Worm (Caenorhabditis elegans) whole organism, L2 larva: ENCODE results near the gene C39B5.10.

Experiments used
- F13H6.1 ChIP-seq: sonication (generic microtip); optimal IDR thresholded peaks from 2 replicates; lab custom pipeline; 2016; ENCODE audit warnings: missing genetic modification characterization, missing compliant biosample characterization
- R02D3.7 ChIP-seq: fragments of 150-350 bp; optimal IDR thresholded peaks from 2 replicates; lab custom pipeline; 2014; ENCODE audit warnings: missing biosample characterization, missing genetic modification characterization
- Y55F3AM.14 ChIP-seq: fragments of 200-800 bp; sonication (Bioruptor generic); optimal IDR thresholded peaks from 2 replicates; lab custom pipeline; 2018; ENCODE audit warnings: mild to moderate bottlenecking, missing genetic modification characterization, missing compliant biosample characterization
- ZK546.5 ChIP-seq: sonication (generic microtip); optimal IDR thresholded peaks from 2 replicates; lab custom pipeline; 2017; ENCODE audit warnings: missing biosample characterization, missing genetic modification characterization
- alr-1 ChIP-seq: fragments of 150-350 bp; optimal IDR thresholded peaks from 2 replicates; lab custom pipeline; 2014; ENCODE audit warnings: missing biosample characterization, missing genetic modification characterization
- aly-2 ChIP-seq: fragments of 150-350 bp; optimal IDR thresholded peaks from 2 replicates; lab custom pipeline; 2014; ENCODE audit warnings: missing biosample characterization, missing genetic modification characterization
- ama-1 ChIP-seq: fragments of 150-350 bp; optimal IDR thresholded peaks from 2 replicates; lab custom pipeline; 2018; ENCODE audit warnings: inconsistent platforms
- blmp-1 ChIP-seq: sonication (generic microtip); optimal IDR thresholded peaks from 2 replicates; lab custom pipeline; 2017; ENCODE audit warnings: missing genetic modification characterization, mild to moderate bottlenecking, missing compliant biosample characterization, antibody characterized with exemption, moderate library complexity; ENCODE audit not compliant: insufficient read depth
- ceh-16 ChIP-seq: fragments of 150-350 bp; optimal IDR thresholded peaks from 2 replicates; lab custom pipeline; 2014; ENCODE audit warnings: missing biosample characterization, missing genetic modification characterization
- ceh-82 ChIP-seq: fragments of 150-350 bp; optimal IDR thresholded peaks from 2 replicates; lab custom pipeline; 2014; ENCODE audit warnings: missing biosample characterization, missing genetic modification characterization
- crh-2 ChIP-seq: sonication (generic microtip); optimal IDR thresholded peaks from 2 replicates; lab custom pipeline; 2017; ENCODE audit warnings: missing biosample characterization, missing genetic modification characterization
- dmd-4 ChIP-seq: sonication (generic microtip); optimal IDR thresholded peaks from 2 replicates; lab custom pipeline; 2017; ENCODE audit warnings: missing biosample characterization, missing genetic modification characterization
- egl-27 ChIP-seq: sonication (generic microtip); optimal IDR thresholded peaks from 3 replicates; lab custom pipeline; 2017; ENCODE audit warnings: missing biosample characterization, missing genetic modification reagents, missing genetic modification characterization
- elt-1 ChIP-seq: fragments of 150-350 bp; optimal IDR thresholded peaks from 2 replicates; lab custom pipeline; 2014; ENCODE audit warnings: missing biosample characterization, missing genetic modification characterization
- elt-3 ChIP-seq: sonication (generic microtip); optimal IDR thresholded peaks from 2 replicates; lab custom pipeline; 2017; ENCODE audit warnings: missing biosample characterization, missing genetic modification characterization
- fos-1 ChIP-seq: fragments of 150-350 bp; optimal IDR thresholded peaks from 2 replicates; lab custom pipeline; 2014; ENCODE audit warnings: missing biosample characterization, missing genetic modification characterization
- lin-13 ChIP-seq: fragments of 150-350 bp; optimal IDR thresholded peaks from 2 replicates; lab custom pipeline; 2014; ENCODE audit warnings: missing biosample characterization, missing genetic modification reagents, missing genetic modification characterization
- lin-39 ChIP-seq: fragments of 150-350 bp; optimal IDR thresholded peaks from 2 replicates; lab custom pipeline; 2014; ENCODE audit warnings: missing biosample characterization, missing genetic modification reagents, missing genetic modification characterization
- lsy-2 ChIP-seq, 2 experiments: fragments of 150-350 bp in 1 of 2; sonication (generic microtip) in 1 of 2; optimal IDR thresholded peaks; 2 replicates each; lab custom pipeline; 2014 to 2017; ENCODE audit warnings: missing biosample characterization in 2 of 2, missing genetic modification characterization in 2 of 2
- mab-5 ChIP-seq: fragments of 150-350 bp; optimal IDR thresholded peaks from 2 replicates; lab custom pipeline; 2014; ENCODE audit warnings: missing biosample characterization, missing genetic modification characterization
- mbf-1 ChIP-seq: sonication (generic microtip); optimal IDR thresholded peaks from 2 replicates; lab custom pipeline; 2017; ENCODE audit warnings: missing biosample characterization, missing genetic modification characterization
- mdl-1 ChIP-seq, 2 experiments: fragments of 150-350 bp in 1 of 2; sonication (generic microtip) in 1 of 2; optimal IDR thresholded peaks; 2 replicates each; lab custom pipeline; 2017; ENCODE audit warnings: missing biosample characterization in 2 of 2, missing genetic modification characterization in 2 of 2
- nhr-10 ChIP-seq: sonication (generic microtip); optimal IDR thresholded peaks from 2 replicates; lab custom pipeline; 2017; ENCODE audit warnings: missing biosample characterization, missing genetic modification characterization
- nhr-129 ChIP-seq: fragments of 150-350 bp; optimal IDR thresholded peaks from 2 replicates; lab custom pipeline; 2014; ENCODE audit warnings: missing biosample characterization, missing genetic modification characterization
- nhr-21 ChIP-seq: fragments of 150-350 bp; optimal IDR thresholded peaks from 2 replicates; lab custom pipeline; 2014; ENCODE audit warnings: missing biosample characterization, missing genetic modification characterization
- nhr-23 ChIP-seq: fragments of 150-350 bp; optimal IDR thresholded peaks from 2 replicates; lab custom pipeline; 2014; ENCODE audit warnings: missing biosample characterization, missing genetic modification reagents, missing genetic modification characterization
- nhr-25 ChIP-seq: fragments of 150-350 bp; sonication (generic microtip); optimal IDR thresholded peaks from 3 replicates; lab custom pipeline; 2014; ENCODE audit warnings: missing biosample characterization, missing genetic modification characterization
- nhr-77 ChIP-seq: fragments of 150-350 bp; optimal IDR thresholded peaks from 2 replicates; lab custom pipeline; 2014; ENCODE audit warnings: missing biosample characterization, missing genetic modification characterization
- peb-1 ChIP-seq: fragments of 150-350 bp; optimal IDR thresholded peaks from 2 replicates; lab custom pipeline; 2014; ENCODE audit warnings: missing biosample characterization, missing genetic modification characterization
- sem-4 ChIP-seq: fragments of 150-350 bp; optimal IDR thresholded peaks from 2 replicates; lab custom pipeline; 2014; ENCODE audit warnings: missing biosample characterization, missing genetic modification reagents, missing genetic modification characterization
- skn-1 ChIP-seq: sonication (generic microtip); optimal IDR thresholded peaks from 2 replicates; lab custom pipeline; 2017; ENCODE audit warnings: missing biosample characterization, missing genetic modification characterization
- sma-3 ChIP-seq: sonication (generic microtip); optimal IDR thresholded peaks from 2 replicates; lab custom pipeline; 2016; ENCODE audit warnings: missing genetic modification reagents, missing genetic modification characterization, missing compliant biosample characterization
- sma-9 ChIP-seq, 2 experiments: fragments of 150-350 bp in 1 of 2; sonication (generic microtip) in 1 of 2; optimal IDR thresholded peaks; 2 replicates each; lab custom pipeline; 2014 to 2016; ENCODE audit warnings: missing genetic modification characterization in 2 of 2, mild to moderate bottlenecking in 1 of 2, missing biosample characterization in 1 of 2, missing compliant biosample characterization in 1 of 2, missing genetic modification reagents in 1 of 2, moderate library complexity in 1 of 2
- snpc-4 ChIP-seq: fragments of 150-350 bp; optimal IDR thresholded peaks from 2 replicates; lab custom pipeline; 2014; ENCODE audit warnings: missing biosample characterization, missing genetic modification characterization
- unc-39 ChIP-seq: fragments of 150-350 bp; optimal IDR thresholded peaks from 2 replicates; lab custom pipeline; 2014; ENCODE audit warnings: missing biosample characterization, missing genetic modification characterization
- unc-55 ChIP-seq: fragments of 150-350 bp; sonication (generic microtip); optimal IDR thresholded peaks from 3 replicates; lab custom pipeline; 2014; ENCODE audit warnings: missing biosample characterization, missing genetic modification reagents, missing genetic modification characterization
- unc-62 ChIP-seq: fragments of 150-350 bp; optimal IDR thresholded peaks from 2 replicates; lab custom pipeline; 2014; ENCODE audit warnings: missing biosample characterization, missing genetic modification reagents, missing genetic modification characterization
- zag-1 ChIP-seq: fragments of 150-350 bp; optimal IDR thresholded peaks from 2 replicates; lab custom pipeline; 2014; ENCODE audit warnings: missing biosample characterization, missing genetic modification characterization
- ztf-1 ChIP-seq: fragments of 200-800 bp; sonication (Bioruptor generic); conservative IDR thresholded peaks from 2 replicates; pipeline ENCODE4 v1.3.6; 2022; ENCODE audit warnings: missing genetic modification characterization, missing compliant biosample characterization
- ztf-4 ChIP-seq: fragments of 150-350 bp; optimal IDR thresholded peaks from 2 replicates; lab custom pipeline; 2014; ENCODE audit warnings: missing biosample characterization, missing genetic modification characterization

The C39B5.10 gene

ce11 chrIII:2251348-2251747, 11.9 kb upstream of the C39B5.10 start, which contains the start of gene fbxa-7:
TSS of gene fbxa-7 (minus strand) at chrIII:2251448.
- TF ChIP-seq mab-5 (tag; lab: Kevin White, UChicago) (no peak), nhr-129 (tag; lab: Kevin White, UChicago) (no peak), nhr-25 (no peak), lin-39 (tag; lab: Kevin White, UChicago) (no peak), ztf-4 (tag; lab: Kevin White, UChicago) (no peak), unc-55 (GFP tag; lab: Kevin White, UChicago) (no peak)

- TF ChIP-seq peb-1 (tag; lab: Kevin White, UChicago) (no peak), unc-39 (tag; lab: Kevin White, UChicago) (no peak), elt-3 (no peak), ceh-16 (tag; lab: Kevin White, UChicago) (no peak), ZK546.5 (tag; lab: Kevin White, UChicago) (no peak), fos-1 (tag; lab: Kevin White, UChicago) (no peak), unc-62 (no peak), crh-2 (tag; lab: Kevin White, UChicago) (no peak), elt-1 (tag; lab: Kevin White, UChicago) (no peak)
Measured at ce11 chrIII:2245727-2246126, 6.3 kb upstream of the C39B5.10 start, which contains the start of gene srd-67. TSS of gene srd-67 (minus strand) at chrIII:2245827.

- TF ChIP-seq alr-1 (no peak), sem-4 (no peak), nhr-10 (tag; lab: Kevin White, UChicago) (no peak), sma-9 (GFP tag; optimal IDR thresholded peaks at IDR 0.05; lab: Kevin White, UChicago) (no peak), sma-9 (tag; optimal IDR thresholded peaks at IDR 0.05; lab: Kevin White, UChicago) (no peak), dmd-4 (no peak), elt-1 (tag; lab: Kevin White, UChicago) (no peak), blmp-1 (tag; lab: Kevin White, UChicago) (no peak), snpc-4 (no peak), nhr-25 (no peak), skn-1 (tag; lab: Kevin White, UChicago) (no peak), egl-27 (tag; lab: Kevin White, UChicago) (no peak), F13H6.1 (no peak), elt-3 (no peak), ceh-82 (tag; lab: Kevin White, UChicago) (no peak), Y55F3AM.14 (GFP tag; lab: Kevin White, UChicago) (no peak), ztf-4 (tag; lab: Kevin White, UChicago) (no peak), lin-39 (tag; lab: Kevin White, UChicago) (no peak), sma-3 (GFP tag; lab: Kevin White, UChicago) (no peak), ztf-1 (GFP tag; lab: Robert Waterston, UW) (no peak), mab-5 (tag; lab: Kevin White, UChicago) (no peak)
Measured at ce11 chrIII:2243617-2244016, 4.2 kb upstream of the C39B5.10 start.

- TF ChIP-seq elt-3 (no peak), ZK546.5 (tag; lab: Kevin White, UChicago) (no peak), ztf-1 (GFP tag; lab: Robert Waterston, UW) (no peak), mbf-1 (no peak), aly-2 (tag; lab: Kevin White, UChicago) (no peak), nhr-21 (tag; lab: Kevin White, UChicago) (no peak), nhr-10 (tag; lab: Kevin White, UChicago) (no peak), crh-2 (tag; lab: Kevin White, UChicago) (no peak)
Measured at ce11 chrIII:2240471-2240870, 1.0 kb upstream of the C39B5.10 start, which contains the start of gene srz-56. TSS of gene srz-56 (plus strand) at chrIII:2240771.

ce11 chrIII:2234192-2234934, 5.1 kb downstream of the C39B5.10 start, which contains the start of gene C39B5.2:
TSS of gene C39B5.2 (plus strand) at chrIII:2234884.
- TF ChIP-seq lsy-2 (tag; optimal IDR thresholded peaks at IDR 0.05; lab: Kevin White, UChicago): no peak
- no peak for TF ChIP-seq peb-1 (tag; lab: Kevin White, UChicago)
- no peak for TF ChIP-seq mdl-1 (tag; optimal IDR thresholded peaks at IDR 0.05; lab: Kevin White, UChicago)
- TF ChIP-seq elt-3: no peak
- TF ChIP-seq zag-1 (tag; lab: Kevin White, UChicago): no peak
- no peak for TF ChIP-seq fos-1 (tag; lab: Kevin White, UChicago)
- no peak for TF ChIP-seq R02D3.7 (tag; lab: Kevin White, UChicago)
- no peak for TF ChIP-seq lin-13
- no peak for TF ChIP-seq F13H6.1
- no peak for TF ChIP-seq unc-62
- no peak for TF ChIP-seq nhr-23
- TF ChIP-seq sem-4: no peak
- TF ChIP-seq nhr-21 (tag; lab: Kevin White, UChicago): no peak
- TF ChIP-seq Y55F3AM.14 (GFP tag; lab: Kevin White, UChicago): no peak
- TF ChIP-seq ama-1 (lab: Kevin White, UChicago): no peak
- no peak for TF ChIP-seq skn-1 (tag; lab: Kevin White, UChicago)
- TF ChIP-seq crh-2 (tag; lab: Kevin White, UChicago): no peak
- TF ChIP-seq lin-39 (tag; lab: Kevin White, UChicago): no peak
- no peak for TF ChIP-seq nhr-77 (tag; lab: Kevin White, UChicago)
- TF ChIP-seq alr-1: no peak
